Worm (Caenorhabditis elegans) whole organism, late embryonic: ENCODE measurements around the gene T24A6.7.

Experiments
- ceh-31 ChIP-seq: sonication (generic microtip); optimal IDR thresholded peaks from 2 replicates; lab custom pipeline; 2016; ENCODE audit warnings: missing genetic modification characterization, missing compliant biosample characterization
- ceh-45 ChIP-seq: fragments of 200-800 bp; sonication (Bioruptor generic); IDR thresholded peaks from 2 replicates; pipeline ENCODE4 v1.3.6; 2022; ENCODE audit warnings: missing genetic modification reagents, missing genetic modification characterization, missing compliant biosample characterization
- nfya-1 ChIP-seq: sonication (generic microtip); optimal IDR thresholded peaks from 2 replicates; lab custom pipeline; 2017; ENCODE audit warnings: missing genetic modification characterization, mild to moderate bottlenecking, missing compliant biosample characterization, antibody characterized with exemption, moderate library complexity
- nhr-232 ChIP-seq: sonication (generic microtip); optimal IDR thresholded peaks from 2 replicates; lab custom pipeline; 2016; ENCODE audit warnings: missing genetic modification characterization, missing compliant biosample characterization
- ref-2 ChIP-seq: sonication (generic microtip); optimal IDR thresholded peaks from 2 replicates; lab custom pipeline; 2016; ENCODE audit warnings: missing genetic modification characterization, missing compliant biosample characterization
- tbx-2 ChIP-seq: sonication (generic microtip); optimal IDR thresholded peaks from 2 replicates; lab custom pipeline; 2016; ENCODE audit warnings: missing genetic modification characterization, missing compliant biosample characterization

- TF ChIP-seq ceh-45 (no peak), nfya-1 (tag; lab: Kevin White, UChicago) (no peak), ceh-31 (tag; lab: Kevin White, UChicago) (no peak), tbx-2 (tag; lab: Kevin White, UChicago) (no peak), nhr-232 (tag; lab: Kevin White, UChicago) (no peak), ref-2 (no peak)
Measured at ce11 chrV:3523262-3523661, 1.8 kb upstream of the T24A6.7 start, which contains the start of gene irg-1.
